Worm (Caenorhabditis elegans) whole organism, mixed stage, embryonic: ENCODE results near the gene str-211.

Experiments used
- M03D4.4 ChIP-seq: sonication (generic microtip); optimal IDR thresholded peaks from 2 replicates; lab custom pipeline; 2017; ENCODE audit warnings: mild to moderate bottlenecking, missing genetic modification characterization, missing compliant biosample characterization
- bed-3 ChIP-seq: fragments of 200-800 bp; sonication (Bioruptor generic); optimal IDR thresholded peaks from 3 replicates; lab custom pipeline; 2018; ENCODE audit warnings: mild to moderate bottlenecking, missing genetic modification characterization, moderate library complexity, missing compliant biosample characterization
- blmp-1 ChIP-seq: fragments of 150-350 bp; optimal IDR thresholded peaks from 2 replicates; lab custom pipeline; 2014; ENCODE audit warnings: missing biosample characterization, missing genetic modification characterization
- ceh-39 ChIP-seq: fragments of 150-350 bp; optimal IDR thresholded peaks from 2 replicates; lab custom pipeline; 2014; ENCODE audit warnings: missing biosample characterization, missing genetic modification characterization
- ceh-43 ChIP-seq: fragments of 200-800 bp; sonication (Bioruptor generic); optimal IDR thresholded peaks from 2 replicates; lab custom pipeline; 2018; ENCODE audit warnings: mild to moderate bottlenecking, missing genetic modification characterization, moderate library complexity, missing compliant biosample characterization
- ceh-83 ChIP-seq: fragments of 200-800 bp; sonication (Bioruptor generic); optimal IDR thresholded peaks from 2 replicates; lab custom pipeline; 2018; ENCODE audit warnings: mild to moderate bottlenecking, missing genetic modification characterization, missing compliant biosample characterization
- cnd-1 ChIP-seq: fragments of 200-800 bp; sonication (Bioruptor generic); optimal IDR thresholded peaks from 2 replicates; lab custom pipeline; 2018; ENCODE audit warnings: mild to moderate bottlenecking, missing genetic modification characterization, missing compliant biosample characterization
- drap-1 ChIP-seq: fragments of 200-800 bp; sonication (Bioruptor generic); optimal IDR thresholded peaks from 3 replicates; lab custom pipeline; 2018; ENCODE audit warnings: mild to moderate bottlenecking, missing genetic modification characterization, missing compliant biosample characterization
- elt-1 ChIP-seq: sonication (generic microtip); optimal IDR thresholded peaks from 2 replicates; lab custom pipeline; 2017; ENCODE audit warnings: missing genetic modification characterization, mild to moderate bottlenecking, missing compliant biosample characterization, antibody characterized with exemption, moderate library complexity, borderline replicate concordance; ENCODE audit not compliant: insufficient read depth
- elt-3 ChIP-seq: fragments of 150-350 bp; optimal IDR thresholded peaks from 2 replicates; lab custom pipeline; 2014; ENCODE audit warnings: missing biosample characterization, missing genetic modification characterization
- flh-1 ChIP-seq: fragments of 200-800 bp; sonication (Bioruptor generic); optimal IDR thresholded peaks from 2 replicates; lab custom pipeline; 2018; ENCODE audit warnings: mild to moderate bottlenecking, missing genetic modification characterization, moderate library complexity, missing compliant biosample characterization
- ham-2 ChIP-seq: fragments of 200-800 bp; sonication (Bioruptor generic); optimal IDR thresholded peaks from 2 replicates; lab custom pipeline; 2018; ENCODE audit warnings: mild to moderate bottlenecking, missing genetic modification characterization, missing compliant biosample characterization
- hlh-1 ChIP-seq: fragments of 150-350 bp; optimal IDR thresholded peaks from 2 replicates; lab custom pipeline; 2014; ENCODE audit warnings: missing biosample characterization, missing genetic modification reagents, missing genetic modification characterization
- lin-13 ChIP-seq: fragments of 150-350 bp; optimal IDR thresholded peaks from 2 replicates; lab custom pipeline; 2014; ENCODE audit warnings: missing biosample characterization, missing genetic modification characterization
- mab-5 ChIP-seq: fragments of 150-350 bp; optimal IDR thresholded peaks from 2 replicates; lab custom pipeline; 2014; ENCODE audit warnings: missing biosample characterization, missing genetic modification characterization
- mls-2 ChIP-seq: sonication (generic microtip); optimal IDR thresholded peaks from 2 replicates; lab custom pipeline; 2016; ENCODE audit warnings: mild to moderate bottlenecking, missing genetic modification characterization, moderate library complexity, missing compliant biosample characterization
- nhr-12 ChIP-seq: fragments of 150-350 bp; optimal IDR thresholded peaks from 2 replicates; lab custom pipeline; 2014; ENCODE audit warnings: missing biosample characterization, missing genetic modification characterization
- nhr-2 ChIP-seq: fragments of 150-350 bp; optimal IDR thresholded peaks from 2 replicates; lab custom pipeline; 2014; ENCODE audit warnings: missing biosample characterization, missing genetic modification characterization
- nhr-237 ChIP-seq: fragments of 150-350 bp; optimal IDR thresholded peaks from 2 replicates; lab custom pipeline; 2014; ENCODE audit warnings: missing biosample characterization, missing genetic modification characterization
- nhr-76 ChIP-seq: sonication (generic microtip); optimal IDR thresholded peaks from 2 replicates; lab custom pipeline; 2017; ENCODE audit warnings: missing biosample characterization, missing genetic modification characterization
- pha-4 ChIP-seq: fragments of 150-350 bp; optimal IDR thresholded peaks from 2 replicates; lab custom pipeline; 2018; ENCODE audit warnings: missing biosample characterization, missing genetic modification reagents, missing genetic modification characterization
- sem-2 ChIP-seq: fragments of 200-800 bp; sonication (Bioruptor generic); optimal IDR thresholded peaks from 2 replicates; lab custom pipeline; 2018; ENCODE audit warnings: mild to moderate bottlenecking, missing genetic modification characterization, missing compliant biosample characterization
- snpc-4 ChIP-seq: fragments of 150-350 bp; optimal IDR thresholded peaks from 2 replicates; lab custom pipeline; 2014; ENCODE audit warnings: missing biosample characterization, missing genetic modification characterization
- sptf-1 ChIP-seq: sonication (generic microtip); optimal IDR thresholded peaks from 2 replicates; lab custom pipeline; 2017; ENCODE audit warnings: mild to moderate bottlenecking, missing genetic modification characterization, moderate library complexity, missing compliant biosample characterization
- tbx-8 ChIP-seq: fragments of 200-800 bp; sonication (Bioruptor generic); optimal IDR thresholded peaks from 2 replicates; lab custom pipeline; 2018; ENCODE audit warnings: mild to moderate bottlenecking, missing genetic modification characterization, moderate library complexity, missing compliant biosample characterization
- unc-120 ChIP-seq: sonication (generic microtip); optimal IDR thresholded peaks from 2 replicates; lab custom pipeline; 2017; ENCODE audit warnings: missing genetic modification characterization, missing compliant biosample characterization; ENCODE audit not compliant: poor library complexity, severe bottlenecking
- unc-39 ChIP-seq: fragments of 150-350 bp; optimal IDR thresholded peaks from 2 replicates; lab custom pipeline; 2014; ENCODE audit warnings: missing biosample characterization, missing genetic modification characterization
- unc-62 ChIP-seq: fragments of 150-350 bp; optimal IDR thresholded peaks from 2 replicates; lab custom pipeline; 2014; ENCODE audit warnings: missing biosample characterization, missing genetic modification reagents, missing genetic modification characterization
- zip-8 ChIP-seq: fragments of 150-350 bp; optimal IDR thresholded peaks from 2 replicates; lab custom pipeline; 2014; ENCODE audit warnings: missing biosample characterization, missing genetic modification characterization
- ztf-11 ChIP-seq: fragments of 150-350 bp; optimal IDR thresholded peaks from 2 replicates; lab custom pipeline; 2014; ENCODE audit warnings: missing biosample characterization, missing genetic modification characterization

str-211 gene

ce11 chrV:4948635-4949034 is 4.5 kb upstream of the str-211 start, which contains the start of gene str-209:
str-209 (plus strand) TSS chrV:4948935.
- TF ChIP-seq ztf-11 (tag; lab: Kevin White, UChicago) (no peak), unc-120 (no peak), nhr-2 (tag; lab: Kevin White, UChicago) (no peak), snpc-4 (tag; lab: Kevin White, UChicago) (no peak), ceh-39 (no peak), bed-3 (GFP tag; lab: Kevin White, UChicago) (no peak), M03D4.4 (tag; lab: Kevin White, UChicago) (no peak), elt-1 (no peak), tbx-8 (GFP tag; lab: Kevin White, UChicago) (no peak), nhr-12 (tag; lab: Kevin White, UChicago) (no peak), unc-39 (tag; lab: Kevin White, UChicago) (no peak), sem-2 (no peak)
- TF ChIP-seq, all 35 proteins: peak for 0

DNA sequence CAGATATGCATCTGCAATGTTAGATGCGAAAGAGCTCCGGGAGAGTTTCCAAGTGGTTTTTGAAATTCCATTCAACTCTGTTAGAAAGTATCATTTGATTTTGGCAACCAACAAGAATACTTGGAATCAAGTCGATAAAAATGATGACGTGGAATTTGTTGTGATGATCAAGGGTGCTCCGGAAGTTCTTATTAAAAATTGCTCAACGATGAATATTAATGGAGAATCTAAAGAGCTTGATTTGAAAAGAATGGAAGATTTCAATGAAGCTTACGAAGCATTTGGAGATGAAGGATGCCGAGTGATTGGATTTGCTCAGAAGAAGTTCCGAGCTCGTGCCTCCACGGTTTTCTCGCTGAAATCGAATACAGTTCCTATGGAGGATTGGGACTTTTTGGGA is 6.8 kb downstream of the str-211 start:
- no peak for TF ChIP-seq ceh-43 (GFP tag; lab: Kevin White, UChicago)
- no peak for TF ChIP-seq elt-3
- no peak for TF ChIP-seq blmp-1 (tag; lab: Kevin White, UChicago)
- TF ChIP-seq lin-13 (tag; lab: Kevin White, UChicago), result no peak
- TF ChIP-seq drap-1, result no peak
- TF ChIP-seq M03D4.4 (tag; lab: Kevin White, UChicago), result no peak
- TF ChIP-seq ceh-39, result no peak
- no peak for TF ChIP-seq cnd-1 (tag; lab: Kevin White, UChicago)
- TF ChIP-seq sem-2, result no peak
- no peak for TF ChIP-seq nhr-237
- TF ChIP-seq ztf-11 (tag; lab: Kevin White, UChicago), result no peak
- no peak for TF ChIP-seq unc-39 (tag; lab: Kevin White, UChicago)
- no peak for TF ChIP-seq sptf-1 (tag; lab: Kevin White, UChicago)
- no peak for TF ChIP-seq unc-62 (GFP tag; lab: Kevin White, UChicago)
- no peak for TF ChIP-seq snpc-4 (tag; lab: Kevin White, UChicago)
- no peak for TF ChIP-seq nhr-76 (tag; lab: Kevin White, UChicago)

DNA sequence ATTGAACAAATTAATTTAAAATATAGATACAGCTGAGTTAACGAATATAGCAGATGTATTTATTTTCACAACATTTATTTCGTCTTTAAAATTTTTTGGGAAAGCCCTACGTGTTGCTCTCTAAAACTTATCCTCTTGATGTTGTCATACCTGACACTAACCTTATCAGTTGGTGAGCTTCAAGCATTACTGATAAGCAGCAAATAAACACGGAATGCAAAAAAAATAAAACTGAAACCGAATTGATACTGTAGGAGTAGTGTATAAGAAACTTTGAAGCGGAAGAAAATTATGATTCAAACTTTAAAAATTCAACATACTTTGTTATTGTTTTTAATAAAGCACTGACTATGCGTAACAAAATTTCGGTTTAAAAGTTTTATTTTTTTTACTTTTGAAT is 9.0 kb downstream of the str-211 start:
- TF ChIP-seq drap-1 (no peak), flh-1 (GFP tag; lab: Kevin White, UChicago) (no peak), nhr-2 (tag; lab: Kevin White, UChicago) (no peak), ceh-83 (GFP tag; lab: Kevin White, UChicago) (no peak), zip-8 (tag; lab: Kevin White, UChicago) (no peak), M03D4.4 (tag; lab: Kevin White, UChicago) (no peak), ham-2 (GFP tag; lab: Kevin White, UChicago) (no peak), ceh-43 (GFP tag; lab: Kevin White, UChicago) (no peak)

- TF ChIP-seq hlh-1 (tag; lab: Kevin White, UChicago), result no peak
- no peak for TF ChIP-seq ceh-83 (GFP tag; lab: Kevin White, UChicago)
- TF ChIP-seq mab-5 (tag; lab: Kevin White, UChicago), result no peak
- no peak for TF ChIP-seq cnd-1 (tag; lab: Kevin White, UChicago)
- no peak for TF ChIP-seq tbx-8 (GFP tag; lab: Kevin White, UChicago)
- TF ChIP-seq drap-1, result no peak
- no peak for TF ChIP-seq elt-3
- no peak for TF ChIP-seq pha-4 (tag; lab: Kevin White, UChicago)
- no peak for TF ChIP-seq ztf-11 (tag; lab: Kevin White, UChicago)
Observed at ce11 chrV:4934406-4934805, 9.7 kb downstream of the str-211 start, which contains the start of gene catp-2. catp-2 (plus strand) TSS chrV:4934706.

DNA sequence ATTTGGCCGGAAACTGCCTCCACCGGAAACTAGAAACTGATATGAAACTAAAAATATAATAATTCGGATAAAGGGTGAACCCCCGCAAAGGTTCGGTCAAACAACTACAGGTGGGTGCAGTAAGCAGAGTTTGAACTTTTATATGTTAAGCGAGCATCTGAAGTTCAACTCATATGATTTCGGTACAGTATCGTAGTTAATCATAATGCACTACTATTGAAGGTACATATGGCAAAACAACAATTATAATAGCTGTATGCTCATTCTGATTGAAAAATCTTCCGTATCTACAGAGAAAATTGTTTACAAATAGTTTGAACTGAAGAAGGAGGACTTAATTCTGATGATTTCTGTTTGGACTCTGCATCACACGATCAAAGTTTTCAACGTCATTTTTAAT is 10.9 kb downstream of the str-211 start:
- no peak for TF ChIP-seq ham-2 (GFP tag; lab: Kevin White, UChicago)
- TF ChIP-seq sptf-1 (tag; lab: Kevin White, UChicago), result no peak
- TF ChIP-seq hlh-1 (tag; lab: Kevin White, UChicago), result no peak
- TF ChIP-seq nhr-2 (tag; lab: Kevin White, UChicago), result no peak
- TF ChIP-seq ceh-39, result no peak
- no peak for TF ChIP-seq mls-2
- no peak for TF ChIP-seq nhr-76 (tag; lab: Kevin White, UChicago)
- no peak for TF ChIP-seq mab-5 (tag; lab: Kevin White, UChicago)
- TF ChIP-seq drap-1, result no peak
- no peak for TF ChIP-seq nhr-12 (tag; lab: Kevin White, UChicago)
- no peak for TF ChIP-seq ztf-11 (tag; lab: Kevin White, UChicago)
- TF ChIP-seq cnd-1 (tag; lab: Kevin White, UChicago), result no peak
